Worm (Caenorhabditis elegans) whole organism, mixed stage, embryonic: ENCODE measurements around the gene C17C3.5.

Experiments used
- ces-1 ChIP-seq: fragments of 150-350 bp; optimal IDR thresholded peaks from 2 replicates; lab custom pipeline; 2014; ENCODE audit warnings: missing biosample characterization, missing genetic modification reagents, missing genetic modification characterization
- elt-3 ChIP-seq: fragments of 150-350 bp; optimal IDR thresholded peaks from 2 replicates; lab custom pipeline; 2014; ENCODE audit warnings: missing biosample characterization, missing genetic modification characterization
- lin-13 ChIP-seq: fragments of 150-350 bp; optimal IDR thresholded peaks from 2 replicates; lab custom pipeline; 2014; ENCODE audit warnings: missing biosample characterization, missing genetic modification characterization
- mab-5 ChIP-seq: fragments of 150-350 bp; optimal IDR thresholded peaks from 2 replicates; lab custom pipeline; 2014; ENCODE audit warnings: missing biosample characterization, missing genetic modification characterization
- mep-1 ChIP-seq: fragments of 150-350 bp; optimal IDR thresholded peaks from 2 replicates; lab custom pipeline; 2017; ENCODE audit warnings: missing biosample characterization, missing genetic modification reagents, missing genetic modification characterization, inconsistent platforms
- nhr-237 ChIP-seq: fragments of 150-350 bp; optimal IDR thresholded peaks from 2 replicates; lab custom pipeline; 2014; ENCODE audit warnings: missing biosample characterization, missing genetic modification characterization
- nhr-28 ChIP-seq: fragments of 150-350 bp; optimal IDR thresholded peaks from 2 replicates; lab custom pipeline; 2014; ENCODE audit warnings: missing biosample characterization, missing genetic modification characterization
- snpc-4 ChIP-seq: fragments of 150-350 bp; optimal IDR thresholded peaks from 2 replicates; lab custom pipeline; 2014; ENCODE audit warnings: missing biosample characterization, missing genetic modification characterization
- unc-120 ChIP-seq: sonication (generic microtip); optimal IDR thresholded peaks from 2 replicates; lab custom pipeline; 2017; ENCODE audit warnings: missing genetic modification characterization, missing compliant biosample characterization; ENCODE audit not compliant: poor library complexity, severe bottlenecking
- unc-39 ChIP-seq: fragments of 150-350 bp; optimal IDR thresholded peaks from 2 replicates; lab custom pipeline; 2014; ENCODE audit warnings: missing biosample characterization, missing genetic modification characterization
- unc-62 ChIP-seq: fragments of 150-350 bp; optimal IDR thresholded peaks from 2 replicates; lab custom pipeline; 2014; ENCODE audit warnings: missing biosample characterization, missing genetic modification reagents, missing genetic modification characterization
- ztf-11 ChIP-seq: fragments of 150-350 bp; optimal IDR thresholded peaks from 2 replicates; lab custom pipeline; 2014; ENCODE audit warnings: missing biosample characterization, missing genetic modification characterization

DNA sequence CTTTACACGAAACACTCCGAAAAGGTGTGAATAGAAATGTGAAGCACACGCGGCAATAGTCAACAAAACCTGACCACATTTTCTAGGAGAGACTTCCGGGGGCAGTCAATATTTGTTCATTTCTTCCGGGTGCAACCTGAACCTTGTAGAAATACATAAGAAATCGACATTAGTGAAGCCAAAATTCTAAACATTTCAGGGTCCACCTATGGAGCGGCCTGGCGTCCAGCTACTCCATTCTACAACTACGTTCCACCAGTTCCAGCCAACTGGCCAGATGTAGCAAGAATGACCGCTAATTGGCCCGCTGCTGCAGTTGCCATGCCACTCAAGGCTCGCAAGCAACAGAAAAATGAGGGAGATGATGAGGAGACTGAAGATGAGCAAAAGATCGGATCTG lies 27.6 kb downstream of the C17C3.5 start:
- TF ChIP-seq nhr-237 (tag; lab: Kevin White, UChicago) (no peak), unc-120 (no peak), ztf-11 (no peak), mep-1 (tag; lab: Kevin White, UChicago) (no peak), elt-3 (tag; lab: Kevin White, UChicago) (no peak), unc-62 (GFP tag; lab: Kevin White, UChicago) (no peak), ces-1 (GFP tag; lab: Kevin White, UChicago) (no peak), mab-5 (tag; lab: Kevin White, UChicago) (no peak), unc-39 (tag; lab: Kevin White, UChicago) (no peak), lin-13 (tag; lab: Kevin White, UChicago) (no peak), snpc-4 (tag; lab: Kevin White, UChicago) (no peak), nhr-28 (tag; lab: Kevin White, UChicago) (no peak)
